Worm (Caenorhabditis elegans) whole organism, mixed stage, embryonic: ENCODE data around the gene fkh-8.

Experiments
- M03D4.4 ChIP-seq: sonication (generic microtip); optimal IDR thresholded peaks from 2 replicates; lab custom pipeline; 2017; ENCODE audit warnings: mild to moderate bottlenecking, missing genetic modification characterization, missing compliant biosample characterization
- bed-3 ChIP-seq: fragments of 200-800 bp; sonication (Bioruptor generic); optimal IDR thresholded peaks from 3 replicates; lab custom pipeline; 2018; ENCODE audit warnings: mild to moderate bottlenecking, missing genetic modification characterization, moderate library complexity, missing compliant biosample characterization
- blmp-1 ChIP-seq: fragments of 150-350 bp; optimal IDR thresholded peaks from 2 replicates; lab custom pipeline; 2014; ENCODE audit warnings: missing biosample characterization, missing genetic modification characterization
- ceh-39 ChIP-seq: fragments of 150-350 bp; optimal IDR thresholded peaks from 2 replicates; lab custom pipeline; 2014; ENCODE audit warnings: missing biosample characterization, missing genetic modification characterization
- ces-1 ChIP-seq: fragments of 150-350 bp; optimal IDR thresholded peaks from 2 replicates; lab custom pipeline; 2014; ENCODE audit warnings: missing biosample characterization, missing genetic modification reagents, missing genetic modification characterization
- cnd-1 ChIP-seq: fragments of 200-800 bp; sonication (Bioruptor generic); optimal IDR thresholded peaks from 2 replicates; lab custom pipeline; 2018; ENCODE audit warnings: mild to moderate bottlenecking, missing genetic modification characterization, missing compliant biosample characterization
- drap-1 ChIP-seq: fragments of 200-800 bp; sonication (Bioruptor generic); optimal IDR thresholded peaks from 3 replicates; lab custom pipeline; 2018; ENCODE audit warnings: mild to moderate bottlenecking, missing genetic modification characterization, missing compliant biosample characterization
- elt-1 ChIP-seq: sonication (generic microtip); optimal IDR thresholded peaks from 2 replicates; lab custom pipeline; 2017; ENCODE audit warnings: missing genetic modification characterization, mild to moderate bottlenecking, missing compliant biosample characterization, antibody characterized with exemption, moderate library complexity, borderline replicate concordance; ENCODE audit not compliant: insufficient read depth
- elt-3 ChIP-seq: fragments of 150-350 bp; optimal IDR thresholded peaks from 2 replicates; lab custom pipeline; 2014; ENCODE audit warnings: missing biosample characterization, missing genetic modification characterization
- flh-1 ChIP-seq: fragments of 200-800 bp; sonication (Bioruptor generic); optimal IDR thresholded peaks from 2 replicates; lab custom pipeline; 2018; ENCODE audit warnings: mild to moderate bottlenecking, missing genetic modification characterization, moderate library complexity, missing compliant biosample characterization
- ham-2 ChIP-seq: fragments of 200-800 bp; sonication (Bioruptor generic); optimal IDR thresholded peaks from 2 replicates; lab custom pipeline; 2018; ENCODE audit warnings: mild to moderate bottlenecking, missing genetic modification characterization, missing compliant biosample characterization
- hlh-1 ChIP-seq: fragments of 150-350 bp; optimal IDR thresholded peaks from 2 replicates; lab custom pipeline; 2014; ENCODE audit warnings: missing biosample characterization, missing genetic modification reagents, missing genetic modification characterization
- lin-13 ChIP-seq: fragments of 150-350 bp; optimal IDR thresholded peaks from 2 replicates; lab custom pipeline; 2014; ENCODE audit warnings: missing biosample characterization, missing genetic modification characterization
- lin-32 ChIP-seq: fragments of 200-800 bp; sonication (Bioruptor generic); optimal IDR thresholded peaks from 2 replicates; lab custom pipeline; 2018; ENCODE audit warnings: mild to moderate bottlenecking, missing genetic modification characterization, missing compliant biosample characterization
- lsy-2 ChIP-seq: fragments of 150-350 bp; optimal IDR thresholded peaks from 2 replicates; lab custom pipeline; 2014; ENCODE audit warnings: missing biosample characterization, missing genetic modification characterization
- mab-5 ChIP-seq: fragments of 150-350 bp; optimal IDR thresholded peaks from 2 replicates; lab custom pipeline; 2014; ENCODE audit warnings: missing biosample characterization, missing genetic modification characterization
- mep-1 ChIP-seq: fragments of 150-350 bp; optimal IDR thresholded peaks from 2 replicates; lab custom pipeline; 2017; ENCODE audit warnings: missing biosample characterization, missing genetic modification reagents, missing genetic modification characterization, inconsistent platforms
- mls-2 ChIP-seq: sonication (generic microtip); optimal IDR thresholded peaks from 2 replicates; lab custom pipeline; 2016; ENCODE audit warnings: mild to moderate bottlenecking, missing genetic modification characterization, moderate library complexity, missing compliant biosample characterization
- nhr-237 ChIP-seq: fragments of 150-350 bp; optimal IDR thresholded peaks from 2 replicates; lab custom pipeline; 2014; ENCODE audit warnings: missing biosample characterization, missing genetic modification characterization
- nhr-28 ChIP-seq: fragments of 150-350 bp; optimal IDR thresholded peaks from 2 replicates; lab custom pipeline; 2014; ENCODE audit warnings: missing biosample characterization, missing genetic modification characterization
- nhr-76 ChIP-seq: sonication (generic microtip); optimal IDR thresholded peaks from 2 replicates; lab custom pipeline; 2017; ENCODE audit warnings: missing biosample characterization, missing genetic modification characterization
- pha-4 ChIP-seq: fragments of 150-350 bp; optimal IDR thresholded peaks from 2 replicates; lab custom pipeline; 2018; ENCODE audit warnings: missing biosample characterization, missing genetic modification reagents, missing genetic modification characterization
- sem-2 ChIP-seq: fragments of 200-800 bp; sonication (Bioruptor generic); optimal IDR thresholded peaks from 2 replicates; lab custom pipeline; 2018; ENCODE audit warnings: mild to moderate bottlenecking, missing genetic modification characterization, missing compliant biosample characterization
- sptf-1 ChIP-seq: sonication (generic microtip); optimal IDR thresholded peaks from 2 replicates; lab custom pipeline; 2017; ENCODE audit warnings: mild to moderate bottlenecking, missing genetic modification characterization, moderate library complexity, missing compliant biosample characterization
- tbx-8 ChIP-seq: fragments of 200-800 bp; sonication (Bioruptor generic); optimal IDR thresholded peaks from 2 replicates; lab custom pipeline; 2018; ENCODE audit warnings: mild to moderate bottlenecking, missing genetic modification characterization, moderate library complexity, missing compliant biosample characterization
- unc-120 ChIP-seq: sonication (generic microtip); optimal IDR thresholded peaks from 2 replicates; lab custom pipeline; 2017; ENCODE audit warnings: missing genetic modification characterization, missing compliant biosample characterization; ENCODE audit not compliant: poor library complexity, severe bottlenecking
- unc-39 ChIP-seq: fragments of 150-350 bp; optimal IDR thresholded peaks from 2 replicates; lab custom pipeline; 2014; ENCODE audit warnings: missing biosample characterization, missing genetic modification characterization
- unc-62 ChIP-seq: fragments of 150-350 bp; optimal IDR thresholded peaks from 2 replicates; lab custom pipeline; 2014; ENCODE audit warnings: missing biosample characterization, missing genetic modification reagents, missing genetic modification characterization
- zip-8 ChIP-seq: fragments of 150-350 bp; optimal IDR thresholded peaks from 2 replicates; lab custom pipeline; 2014; ENCODE audit warnings: missing biosample characterization, missing genetic modification characterization
- ztf-11 ChIP-seq: fragments of 150-350 bp; optimal IDR thresholded peaks from 2 replicates; lab custom pipeline; 2014; ENCODE audit warnings: missing biosample characterization, missing genetic modification characterization

fkh-8 gene

DNA sequence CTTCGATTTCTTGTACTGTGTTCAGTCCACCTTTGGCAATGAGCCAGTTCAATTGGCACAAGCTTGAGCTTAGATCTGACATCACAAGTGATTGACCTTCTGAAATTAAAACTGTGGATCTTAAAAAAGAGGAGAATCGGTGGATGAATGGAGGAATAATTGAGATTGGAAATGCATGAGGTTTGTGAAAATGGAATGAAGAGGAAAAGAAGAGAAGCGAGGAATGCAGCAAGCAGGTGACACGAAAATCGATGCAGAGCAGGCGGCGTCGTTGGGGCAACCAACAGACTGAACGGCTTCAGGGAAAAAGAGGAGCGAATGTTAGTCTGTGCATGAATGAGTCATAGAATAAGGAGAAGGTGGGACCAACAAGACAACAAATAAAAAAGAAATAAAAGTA lies at the start of gene fkh-8:
fkh-8 (minus strand) TSS at position 101 of the 400 bp plus-strand sequence.
- no peak for TF ChIP-seq cnd-1 (tag; lab: Kevin White, UChicago)
- TF ChIP-seq lsy-2 (tag; lab: Kevin White, UChicago): no peak
- no peak for TF ChIP-seq unc-120
- TF ChIP-seq hlh-1 (tag; lab: Kevin White, UChicago): no peak
- TF ChIP-seq sem-2 (GFP tag; lab: Kevin White, UChicago): no peak
- no peak for TF ChIP-seq nhr-76 (tag; lab: Kevin White, UChicago)
- TF ChIP-seq elt-1 (tag; lab: Kevin White, UChicago): no peak
- no peak for TF ChIP-seq sptf-1 (tag; lab: Kevin White, UChicago)
- TF ChIP-seq bed-3 (GFP tag; lab: Kevin White, UChicago): no peak
- TF ChIP-seq nhr-237 (tag; lab: Kevin White, UChicago): no peak
- TF ChIP-seq M03D4.4 (tag; lab: Kevin White, UChicago): no peak
- no peak for TF ChIP-seq tbx-8
- TF ChIP-seq elt-3 (tag; lab: Kevin White, UChicago): no peak
- no peak for TF ChIP-seq blmp-1
- TF ChIP-seq unc-39: no peak
- TF ChIP-seq mep-1 (tag; lab: Kevin White, UChicago): no peak

DNA sequence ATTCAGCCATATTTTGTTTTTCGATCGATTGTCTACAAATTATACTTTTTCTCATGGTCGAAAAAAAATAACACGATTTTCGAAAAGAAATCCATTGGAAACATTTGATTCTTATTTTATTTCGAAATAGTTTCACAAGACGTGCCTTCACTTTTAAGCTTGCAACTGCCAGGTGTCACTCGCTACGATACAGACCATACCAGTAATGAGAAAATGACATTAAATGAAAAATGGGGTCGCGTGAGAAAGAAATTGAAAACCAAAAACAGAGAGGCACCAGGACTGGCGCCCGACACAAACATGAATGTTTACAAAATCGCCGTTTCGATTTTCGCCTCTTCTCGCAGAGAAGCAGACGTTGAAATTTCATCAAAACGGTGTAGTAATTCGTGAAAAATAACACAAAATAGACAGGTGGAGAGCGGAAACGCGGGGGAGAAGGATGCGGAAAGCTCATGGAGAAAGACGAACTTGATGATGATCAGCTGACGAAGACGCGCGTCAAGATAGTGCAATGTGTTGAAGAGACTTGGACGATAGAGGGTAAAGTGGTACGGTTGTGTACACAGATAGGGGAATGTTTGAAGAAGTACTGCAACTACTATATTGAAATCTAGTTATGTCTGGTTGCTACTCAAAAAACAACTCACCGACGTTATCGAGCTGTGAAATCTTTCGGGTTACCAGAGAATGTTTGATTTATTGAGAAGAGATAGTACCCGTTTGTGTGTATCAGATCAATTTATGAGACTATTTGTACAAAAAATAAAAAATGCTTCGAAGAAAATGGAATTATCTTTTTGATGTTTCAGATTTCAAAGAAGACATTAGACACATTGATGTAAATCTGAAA lies 45.1 kb upstream of the fkh-8 start:
- TF ChIP-seq hlh-1 (tag; lab: Kevin White, UChicago) (peak; percentile 4), bed-3 (GFP tag; lab: Kevin White, UChicago) (no peak), lin-13 (tag; lab: Kevin White, UChicago) (no peak), ceh-39 (tag; lab: Kevin White, UChicago) (no peak), unc-120 (peak; percentile 24), sptf-1 (tag; lab: Kevin White, UChicago) (no peak), nhr-28 (no peak), nhr-237 (tag; lab: Kevin White, UChicago) (no peak), flh-1 (GFP tag; lab: Kevin White, UChicago) (no peak), mls-2 (tag; lab: Kevin White, UChicago) (no peak), ham-2 (GFP tag; lab: Kevin White, UChicago) (no peak)

DNA sequence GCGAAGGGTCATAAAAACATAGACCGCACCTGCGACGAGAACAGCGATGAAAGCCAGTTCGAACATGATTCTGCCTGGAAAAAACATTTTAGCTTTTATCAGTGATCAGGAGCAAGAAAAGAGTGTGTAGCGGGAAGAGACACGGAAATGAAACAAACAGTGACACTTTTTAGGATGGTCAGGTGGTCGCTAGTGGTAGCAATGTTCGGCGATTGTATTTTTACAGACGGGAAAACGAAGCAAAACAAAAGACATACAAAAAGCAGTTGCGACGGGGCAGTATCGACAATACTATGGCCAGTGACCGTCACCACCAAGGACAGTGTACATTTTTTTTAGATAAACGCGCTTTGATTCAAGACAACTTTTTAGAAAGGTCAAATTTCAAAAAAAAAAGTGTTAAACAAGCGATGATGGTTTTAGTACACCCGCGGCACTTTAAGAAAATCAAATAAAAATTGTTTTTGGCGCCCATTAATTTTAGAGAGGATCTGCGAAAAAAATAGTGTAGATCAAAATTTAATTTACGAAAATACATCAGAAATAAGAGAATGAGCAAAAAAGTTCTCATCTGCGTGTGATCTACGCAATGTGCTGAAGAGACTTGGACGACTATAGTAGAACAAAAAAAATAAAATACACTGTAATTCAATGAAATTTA lies 44.4 kb upstream of the fkh-8 start, which contains the start of gene T24H7.9:
T24H7.9 (minus strand) TSS at position 74 of the 661 bp plus-strand sequence.
- TF ChIP-seq lin-13 (tag; lab: Kevin White, UChicago): no peak
- TF ChIP-seq drap-1 (GFP tag; lab: Kevin White, UChicago): no peak
- no peak for TF ChIP-seq nhr-28
- no peak for TF ChIP-seq lsy-2 (tag; lab: Kevin White, UChicago)
- no peak for TF ChIP-seq ceh-39 (tag; lab: Kevin White, UChicago)
- no peak for TF ChIP-seq ces-1 (GFP tag; lab: Kevin White, UChicago)
- TF ChIP-seq blmp-1: no peak
- TF ChIP-seq sem-2 (GFP tag; lab: Kevin White, UChicago): no peak
- TF ChIP-seq lin-32 (GFP tag; lab: Kevin White, UChicago): no peak
- TF ChIP-seq unc-62 (GFP tag; lab: Kevin White, UChicago): no peak
- TF ChIP-seq ztf-11 (tag; lab: Kevin White, UChicago): no peak
- TF ChIP-seq sptf-1 (tag; lab: Kevin White, UChicago): no peak
- TF ChIP-seq zip-8 (tag; lab: Kevin White, UChicago): no peak
- TF ChIP-seq nhr-237 (tag; lab: Kevin White, UChicago): no peak
- TF ChIP-seq elt-3 (tag; lab: Kevin White, UChicago): no peak

ce11 chrII:6230116-6230515 lies 38.9 kb upstream of the fkh-8 start:
- TF ChIP-seq ces-1 (GFP tag; lab: Kevin White, UChicago) (no peak), sem-2 (GFP tag; lab: Kevin White, UChicago) (no peak), M03D4.4 (tag; lab: Kevin White, UChicago) (no peak), lin-32 (GFP tag; lab: Kevin White, UChicago) (no peak), unc-62 (GFP tag; lab: Kevin White, UChicago) (no peak), hlh-1 (tag; lab: Kevin White, UChicago) (no peak), unc-120 (no peak), bed-3 (GFP tag; lab: Kevin White, UChicago) (no peak), tbx-8 (no peak), pha-4 (tag; lab: Kevin White, UChicago) (no peak), zip-8 (tag; lab: Kevin White, UChicago) (no peak), mab-5 (tag; lab: Kevin White, UChicago) (no peak), nhr-76 (tag; lab: Kevin White, UChicago) (no peak), elt-3 (tag; lab: Kevin White, UChicago) (no peak), elt-1 (tag; lab: Kevin White, UChicago) (no peak), mls-2 (tag; lab: Kevin White, UChicago) (no peak), unc-39 (no peak), lin-13 (tag; lab: Kevin White, UChicago) (no peak), drap-1 (GFP tag; lab: Kevin White, UChicago) (no peak), ceh-39 (tag; lab: Kevin White, UChicago) (no peak)
